Worm (Caenorhabditis elegans) whole organism, L3 larva: ENCODE results near the gene nhr-282.

ENCODE experiments used
- ZK546.5 ChIP-seq: sonication (generic microtip); optimal IDR thresholded peaks from 2 replicates; lab custom pipeline; 2017; ENCODE audit warnings: missing biosample characterization, missing genetic modification characterization
- aly-2 ChIP-seq: fragments of 150-350 bp; optimal IDR thresholded peaks from 2 replicates; lab custom pipeline; 2014; ENCODE audit warnings: missing biosample characterization, missing genetic modification characterization
- ama-1 ChIP-seq: fragments of 150-350 bp; optimal IDR thresholded peaks from 2 replicates; lab custom pipeline; 2018
- ceh-16 ChIP-seq: sonication (generic microtip); optimal IDR thresholded peaks from 2 replicates; lab custom pipeline; 2017; ENCODE audit warnings: missing biosample characterization, missing genetic modification characterization
- ceh-28 ChIP-seq: fragments of 150-350 bp; optimal IDR thresholded peaks from 2 replicates; lab custom pipeline; 2014; ENCODE audit warnings: missing biosample characterization, missing genetic modification reagents, missing genetic modification characterization
- daf-12 ChIP-seq: fragments of 150-350 bp; optimal IDR thresholded peaks from 2 replicates; lab custom pipeline; 2014; ENCODE audit warnings: missing biosample characterization, missing genetic modification reagents, missing genetic modification characterization
- egl-5 ChIP-seq: fragments of 150-350 bp; optimal IDR thresholded peaks from 2 replicates; lab custom pipeline; 2017; ENCODE audit warnings: missing biosample characterization, missing genetic modification reagents, missing genetic modification characterization, inconsistent platforms
- elt-1 ChIP-seq: fragments of 150-350 bp; optimal IDR thresholded peaks from 2 replicates; lab custom pipeline; 2014; ENCODE audit warnings: missing biosample characterization, missing genetic modification characterization
- elt-2 ChIP-seq: sonication (generic microtip); optimal IDR thresholded peaks from 2 replicates; lab custom pipeline; 2016; ENCODE audit warnings: missing genetic modification reagents, mild to moderate bottlenecking, missing genetic modification characterization, missing compliant biosample characterization
- elt-3 ChIP-seq, 3 experiments: fragments of 150-350 bp in 1 of 3; sonication (generic microtip) in 2 of 3; optimal IDR thresholded peaks; 2 replicates in 2 of 3; 4 replicates in 1 of 3; lab custom pipeline; 2014 to 2017; ENCODE audit warnings: missing biosample characterization in 3 of 3, missing genetic modification characterization in 3 of 3
- eor-1 ChIP-seq, 2 experiments: fragments of 150-350 bp; optimal IDR thresholded peaks; 2 replicates each; lab custom pipeline; 2014 to 2018; ENCODE audit warnings: missing biosample characterization in 2 of 2, missing genetic modification characterization in 2 of 2
- fkh-10 ChIP-seq: sonication (generic microtip); optimal IDR thresholded peaks from 2 replicates; lab custom pipeline; 2017; ENCODE audit warnings: missing biosample characterization, missing genetic modification reagents, missing genetic modification characterization
- fkh-2 ChIP-seq: fragments of 150-350 bp; optimal IDR thresholded peaks from 2 replicates; lab custom pipeline; 2014; ENCODE audit warnings: missing biosample characterization, missing genetic modification reagents, missing genetic modification characterization
- fos-1 ChIP-seq: fragments of 150-350 bp; optimal IDR thresholded peaks from 2 replicates; lab custom pipeline; 2014; ENCODE audit warnings: missing biosample characterization, missing genetic modification characterization
- hmg-11 ChIP-seq: sonication (generic microtip); optimal IDR thresholded peaks from 2 replicates; lab custom pipeline; 2016; ENCODE audit warnings: missing genetic modification characterization, missing compliant biosample characterization
- jun-1 ChIP-seq: fragments of 150-350 bp; optimal IDR thresholded peaks from 2 replicates; lab custom pipeline; 2014; ENCODE audit warnings: missing biosample characterization, missing genetic modification reagents, missing genetic modification characterization
- lin-39 ChIP-seq: fragments of 150-350 bp; optimal IDR thresholded peaks from 2 replicates; lab custom pipeline; 2018; ENCODE audit warnings: missing biosample characterization, missing genetic modification reagents, missing genetic modification characterization
- lsy-12 ChIP-seq: sonication (generic microtip); optimal IDR thresholded peaks from 2 replicates; lab custom pipeline; 2016; ENCODE audit warnings: mild to moderate bottlenecking, missing genetic modification characterization, missing compliant biosample characterization
- mml-1 ChIP-seq: fragments of 150-350 bp; sonication (generic microtip); optimal IDR thresholded peaks from 3 replicates; lab custom pipeline; 2014; ENCODE audit warnings: missing biosample characterization, missing genetic modification characterization
- nfya-1 ChIP-seq: sonication (generic microtip); optimal IDR thresholded peaks from 2 replicates; lab custom pipeline; 2017; ENCODE audit warnings: missing genetic modification characterization, mild to moderate bottlenecking, missing compliant biosample characterization, antibody characterized with exemption, moderate library complexity; ENCODE audit not compliant: insufficient read depth
- nhr-12 ChIP-seq: fragments of 150-350 bp; optimal IDR thresholded peaks from 2 replicates; lab custom pipeline; 2014; ENCODE audit warnings: missing biosample characterization, missing genetic modification characterization
- nhr-28 ChIP-seq: fragments of 150-350 bp; optimal IDR thresholded peaks from 2 replicates; lab custom pipeline; 2014; ENCODE audit warnings: missing biosample characterization, missing genetic modification characterization
- nhr-43 ChIP-seq: sonication (generic microtip); optimal IDR thresholded peaks from 2 replicates; lab custom pipeline; 2016; ENCODE audit warnings: mild to moderate bottlenecking, missing genetic modification characterization, missing compliant biosample characterization; ENCODE audit not compliant: poor library complexity, severe bottlenecking
- nhr-67 ChIP-seq: fragments of 150-350 bp; optimal IDR thresholded peaks from 2 replicates; lab custom pipeline; 2014; ENCODE audit warnings: missing biosample characterization, missing genetic modification characterization
- nhr-76 ChIP-seq: fragments of 150-350 bp; sonication (generic microtip); optimal IDR thresholded peaks from 5 replicates; lab custom pipeline; 2014; ENCODE audit warnings: missing biosample characterization, missing genetic modification characterization
- nhr-77 ChIP-seq: fragments of 150-350 bp; optimal IDR thresholded peaks from 2 replicates; lab custom pipeline; 2014; ENCODE audit warnings: missing biosample characterization, missing genetic modification characterization
- pha-4 ChIP-seq: fragments of 150-350 bp; optimal IDR thresholded peaks from 2 replicates; lab custom pipeline; 2014; ENCODE audit warnings: missing biosample characterization, missing genetic modification reagents, missing genetic modification characterization
- sea-2 ChIP-seq: fragments of 150-350 bp; sonication (generic microtip); optimal IDR thresholded peaks from 4 replicates; lab custom pipeline; 2014; ENCODE audit warnings: missing biosample characterization, missing genetic modification reagents, missing genetic modification characterization
- snpc-4 ChIP-seq: fragments of 150-350 bp; optimal IDR thresholded peaks from 2 replicates; lab custom pipeline; 2014; ENCODE audit warnings: missing biosample characterization, missing genetic modification characterization
- tbx-2 ChIP-seq: sonication (generic microtip); optimal IDR thresholded peaks from 2 replicates; lab custom pipeline; 2016; ENCODE audit warnings: mild to moderate bottlenecking, missing genetic modification characterization, missing compliant biosample characterization
- unc-39 ChIP-seq: sonication (generic microtip); optimal IDR thresholded peaks from 4 replicates; lab custom pipeline; 2017; ENCODE audit warnings: missing biosample characterization, missing genetic modification characterization
- unc-62 ChIP-seq: fragments of 150-350 bp; sonication (generic microtip); optimal IDR thresholded peaks from 4 replicates; lab custom pipeline; 2014; ENCODE audit warnings: missing biosample characterization, missing genetic modification reagents, missing genetic modification characterization
- zag-1 ChIP-seq: fragments of 150-350 bp; optimal IDR thresholded peaks from 2 replicates; lab custom pipeline; 2014; ENCODE audit warnings: missing biosample characterization, missing genetic modification characterization
- ztf-11 ChIP-seq: fragments of 150-350 bp; optimal IDR thresholded peaks from 2 replicates; lab custom pipeline; 2014; ENCODE audit warnings: missing biosample characterization, missing genetic modification characterization
- ztf-4 ChIP-seq: fragments of 150-350 bp; optimal IDR thresholded peaks from 2 replicates; lab custom pipeline; 2014; ENCODE audit warnings: missing biosample characterization, missing genetic modification characterization

Gene nhr-282

ce11 chrV:15810446-15810845, 1.6 kb upstream of the nhr-282 start, which contains the start of gene F54B8.1:
Gene F54B8.1 (plus strand): TSS chrV:15810746.
- no peak for TF ChIP-seq ZK546.5
- TF ChIP-seq ceh-28: no peak
- TF ChIP-seq unc-62: no peak
- TF ChIP-seq nhr-43: no peak
- TF ChIP-seq elt-2: no peak
- no peak for TF ChIP-seq ztf-11 (tag; lab: Kevin White, UChicago)
- no peak for TF ChIP-seq pha-4 (tag; lab: Kevin White, UChicago)
- TF ChIP-seq eor-1 (tag; optimal IDR thresholded peaks at IDR 0.05; lab: Kevin White, UChicago): no peak
- TF ChIP-seq unc-39 (tag; lab: Kevin White, UChicago): no peak
- TF ChIP-seq mml-1 (tag; lab: Kevin White, UChicago): no peak
- TF ChIP-seq nhr-77 (tag; lab: Kevin White, UChicago): no peak
- no peak for TF ChIP-seq ama-1 (lab: Kevin White, UChicago)
- TF ChIP-seq lsy-12: no peak
- TF ChIP-seq egl-5: no peak
- TF ChIP-seq nhr-28 (tag; lab: Kevin White, UChicago): no peak
- TF ChIP-seq, all 47 proteins: peak for 0

ce11 chrV:15815962-15816432, 3.9 kb downstream of the nhr-282 start, which contains the start of the genes fbxa-69 and F54B8.4:
Gene fbxa-69 (minus strand): TSS chrV:15815971.
Gene F54B8.4 (plus strand): TSS chrV:15816382.
- TF ChIP-seq mml-1 (tag; lab: Kevin White, UChicago): no peak
- TF ChIP-seq pha-4 (tag; lab: Kevin White, UChicago): no peak
- no peak for TF ChIP-seq nhr-28 (tag; lab: Kevin White, UChicago)

- no peak for TF ChIP-seq pha-4 (tag; lab: Kevin White, UChicago)
- TF ChIP-seq fos-1 (tag; lab: Kevin White, UChicago): no peak
- no peak for TF ChIP-seq nhr-77 (tag; lab: Kevin White, UChicago)
- no peak for TF ChIP-seq fkh-2 (tag; lab: Kevin White, UChicago)
- TF ChIP-seq lsy-12: no peak
- no peak for TF ChIP-seq lin-39 (tag; lab: Kevin White, UChicago)
- TF ChIP-seq aly-2: no peak
- no peak for TF ChIP-seq sea-2
- no peak for TF ChIP-seq nfya-1
- no peak for TF ChIP-seq snpc-4
- no peak for TF ChIP-seq nhr-12
- no peak for TF ChIP-seq fkh-10
- TF ChIP-seq ceh-16 (tag; lab: Kevin White, UChicago): no peak
Measured at ce11 chrV:15817746-15818145, 5.7 kb downstream of the nhr-282 start, which contains the start of gene abf-3. Gene abf-3 (minus strand): TSS chrV:15817846.

ce11 chrV:15819983-15820382, 7.9 kb downstream of the nhr-282 start, which contains the start of gene srbc-48:
Gene srbc-48 (plus strand): TSS chrV:15820283.
- TF ChIP-seq lin-39 (tag; lab: Kevin White, UChicago) (no peak), fkh-2 (tag; lab: Kevin White, UChicago) (no peak)

- TF ChIP-seq nfya-1: no peak
- no peak for TF ChIP-seq eor-1 (tag; optimal IDR thresholded peaks at IDR 0.05; lab: Kevin White, UChicago)
- TF ChIP-seq zag-1 (tag; lab: Kevin White, UChicago): no peak
- TF ChIP-seq ceh-28: no peak
Measured at ce11 chrV:15821398-15821797, 9.3 kb downstream of the nhr-282 start, which contains the start of gene srbc-49. Gene srbc-49 (plus strand): TSS chrV:15821698.

ce11 chrV:15824866-15825265, 12.8 kb downstream of the nhr-282 start, which contains the start of gene srbc-50:
Gene srbc-50 (minus strand): TSS chrV:15824966.
- TF ChIP-seq aly-2: no peak
- TF ChIP-seq daf-12: no peak
- TF ChIP-seq lin-39 (tag; lab: Kevin White, UChicago): no peak
- no peak for TF ChIP-seq ZK546.5
- TF ChIP-seq unc-62: no peak
- no peak for TF ChIP-seq jun-1 (tag; lab: Kevin White, UChicago)
- TF ChIP-seq ama-1 (lab: Kevin White, UChicago): no peak
- TF ChIP-seq tbx-2 (tag; lab: Kevin White, UChicago): no peak
- TF ChIP-seq nhr-12: no peak
- no peak for TF ChIP-seq elt-1 (tag; lab: Kevin White, UChicago)
- no peak for TF ChIP-seq nhr-76 (tag; lab: Kevin White, UChicago)
- no peak for TF ChIP-seq hmg-11 (tag; lab: Kevin White, UChicago)
- TF ChIP-seq nhr-67 (tag; lab: Kevin White, UChicago): no peak
- TF ChIP-seq eor-1 (tag; optimal IDR thresholded peaks at IDR 0.05; lab: Kevin White, UChicago): no peak
- TF ChIP-seq nfya-1: no peak
- no peak for TF ChIP-seq ceh-28
- TF ChIP-seq ztf-4: no peak
- TF ChIP-seq elt-3 (tag; optimal IDR thresholded peaks at IDR 0.05; lab: Kevin White, UChicago): no peak
